Worm (Caenorhabditis elegans): ENCODE measurements around the gene Y53F4B.14.

ce11 chrII:15076778-15077435, 39.1 kb downstream of the Y53F4B.14 start, which contains the start of gene Y53F4B.19:
- TF ChIP-seq elt-3 (tag; optimal IDR thresholded peaks at IDR 0.05) (no peak), ceh-82 (tag; optimal IDR thresholded peaks at IDR 0.05) (no peak), zag-1 (tag; optimal IDR thresholded peaks at IDR 0.05) (no peak)

Data from whole organism, L2 larva.